Fruit fly (Drosophila melanogaster): ENCODE results near the gene Zasp66.

DNA sequence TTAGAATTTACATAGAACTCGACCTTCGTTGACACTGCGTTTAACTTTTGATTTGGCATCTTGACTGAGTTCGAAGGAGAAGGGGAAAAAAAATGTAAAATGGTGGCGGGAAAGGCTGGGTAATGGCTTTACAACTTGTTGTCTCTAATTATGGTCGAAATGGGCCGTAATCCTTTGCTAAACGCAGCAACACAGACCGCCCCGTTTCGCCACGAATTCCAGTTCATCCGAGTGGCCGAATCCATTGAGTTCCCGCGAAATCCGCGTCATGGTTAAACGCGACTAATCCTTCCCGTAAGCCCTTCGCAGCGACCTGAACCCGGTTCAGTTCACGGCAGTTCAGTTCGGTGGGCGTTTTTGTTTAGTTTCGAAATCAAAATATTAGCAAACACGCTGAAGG, 41.9 kb downstream of the Zasp66 start:
- TF ChIP-seq kay (GFP tag; ENCODE audit: borderline replicate concordance) (no peak), Crg-1 (GFP tag; optimal IDR thresholded peaks at IDR 0.05) (no peak), CG7101 (tag; optimal IDR thresholded peaks at IDR 0.05) (no peak), CG12768 (GFP tag; optimal IDR thresholded peaks at IDR 0.05) (no peak), Clk (GFP tag; optimal IDR thresholded peaks at IDR 0.05) (no peak), Hr96 (GFP tag; optimal IDR thresholded peaks at IDR 0.05) (no peak), tj (GFP tag; optimal IDR thresholded peaks at IDR 0.05) (no peak), pad (GFP tag; optimal IDR thresholded peaks at IDR 0.05) (no peak), CG14711 (tag; optimal IDR thresholded peaks at IDR 0.05) (no peak), Mnt (GFP tag; optimal IDR thresholded peaks at IDR 0.05) (no peak), CG5204 (GFP tag; optimal IDR thresholded peaks at IDR 0.05) (no peak), CG33017 (tag; optimal IDR thresholded peaks at IDR 0.05) (no peak), cnc (optimal IDR thresholded peaks at IDR 0.05) (no peak), bab1 (GFP tag; optimal IDR thresholded peaks at IDR 0.05) (no peak)
